Fruit fly (Drosophila melanogaster) whole organism, embryonic: ENCODE measurements around the gene CG34398.

Source experiments
- Bgb ChIP-seq: fragments of 200-800 bp; sonication (Bioruptor generic); IDR thresholded peaks from 2 replicates; pipeline ENCODE4 v1.3.6; 2022; ENCODE audit warnings: missing biosample characterization, missing genetic modification characterization; ENCODE audit not compliant: partially characterized antibody
- CG10147 ChIP-seq: fragments of 200-800 bp; sonication (Bioruptor generic); optimal IDR thresholded peaks from 2 replicates; lab custom pipeline; 2019; ENCODE audit warnings: missing biosample characterization, mild to moderate bottlenecking, missing genetic modification characterization, moderate library complexity
- CG10209 ChIP-seq: fragments of 200-800 bp; sonication (Bioruptor generic); optimal IDR thresholded peaks from 3 replicates; lab custom pipeline; 2017; ENCODE audit warnings: missing biosample characterization, mild to moderate bottlenecking, missing genetic modification characterization, missing genetic modification reagents
- CG11560 ChIP-seq: fragments of 200-800 bp; sonication (Bioruptor generic); IDR thresholded peaks from 3 replicates; pipeline ENCODE4 v1.3.6; 2022; ENCODE audit warnings: missing biosample characterization, missing genetic modification characterization
- CG12769 ChIP-seq: fragments of 200-800 bp; sonication (Bioruptor generic); optimal IDR thresholded peaks from 2 replicates; lab custom pipeline; 2019; ENCODE audit warnings: missing biosample characterization, mild to moderate bottlenecking, missing genetic modification characterization, moderate library complexity
- CG13894 ChIP-seq: fragments of 200-800 bp; sonication (Bioruptor generic); optimal IDR thresholded peaks from 3 replicates; lab custom pipeline; 2018; ENCODE audit warnings: missing biosample characterization, mild to moderate bottlenecking, missing genetic modification characterization, moderate library complexity
- CG14050 ChIP-seq: fragments of 200-800 bp; sonication (Bioruptor generic); IDR thresholded peaks from 3 replicates; pipeline ENCODE4 v1.3.6; 2022; ENCODE audit warnings: missing biosample characterization, missing genetic modification characterization
- CG14441 ChIP-seq: fragments of 200-800 bp; sonication (Bioruptor generic); IDR thresholded peaks from 2 replicates; pipeline ENCODE4 v1.3.6; 2022; ENCODE audit warnings: missing biosample characterization, missing genetic modification characterization
- CG15479 ChIP-seq: fragments of 200-800 bp; sonication (Bioruptor generic); optimal IDR thresholded peaks from 3 replicates; lab custom pipeline; 2019; ENCODE audit warnings: missing biosample characterization, mild to moderate bottlenecking, missing genetic modification characterization, moderate library complexity
- CG17802 ChIP-seq: fragments of 200-800 bp; sonication (Bioruptor generic); optimal IDR thresholded peaks from 2 replicates; lab custom pipeline; 2018; ENCODE audit warnings: missing biosample characterization, mild to moderate bottlenecking, missing genetic modification characterization, moderate library complexity
- CG18476 ChIP-seq: fragments of 200-800 bp; sonication (Bioruptor generic); optimal IDR thresholded peaks from 2 replicates; lab custom pipeline; 2016; ENCODE audit warnings: missing biosample characterization, mild to moderate bottlenecking, missing genetic modification characterization
- CG2712 ChIP-seq: fragments of 200-800 bp; optimal IDR thresholded peaks from 3 replicates; lab custom pipeline; 2019; ENCODE audit warnings: missing biosample characterization, mild to moderate bottlenecking, missing genetic modification characterization, moderate library complexity
- CG43689 ChIP-seq: fragments of 200-800 bp; sonication (Bioruptor generic); IDR thresholded peaks from 2 replicates; pipeline ENCODE4 v1.3.6; 2022; ENCODE audit warnings: missing biosample characterization, missing genetic modification characterization
- CG7963 ChIP-seq: fragments of 200-800 bp; sonication (Bioruptor generic); IDR thresholded peaks from 3 replicates; pipeline ENCODE4 v1.3.6; 2022; ENCODE audit warnings: missing biosample characterization, missing genetic modification characterization; ENCODE audit not compliant: partially characterized antibody
- CG8765 ChIP-seq: fragments of 200-800 bp; sonication (Bioruptor generic); IDR thresholded peaks from 2 replicates; pipeline ENCODE4 v1.3.6; 2022; ENCODE audit warnings: missing biosample characterization, missing genetic modification characterization
- CoRest ChIP-seq: fragments of 200-800 bp; sonication (Bioruptor generic); optimal IDR thresholded peaks from 3 replicates; lab custom pipeline; 2018; ENCODE audit warnings: missing biosample characterization, mild to moderate bottlenecking, missing genetic modification characterization, moderate library complexity
- D ChIP-seq, 2 experiments: fragments of 200-800 bp in 1 of 2; fragments of >200 bp in 1 of 2; sonication (Bioruptor generic) in 1 of 2; optimal IDR thresholded peaks; 2 replicates in 1 of 2; 3 replicates in 1 of 2; lab custom pipeline; 2017; ENCODE audit warnings: mild to moderate bottlenecking in 1 of 2, missing biosample characterization in 1 of 2, missing genetic modification characterization in 1 of 2, missing genetic modification reagents in 1 of 2
- D19B ChIP-seq: fragments of 200-800 bp; sonication (Bioruptor generic); optimal IDR thresholded peaks from 2 replicates; lab custom pipeline; 2017; ENCODE audit warnings: missing biosample characterization, mild to moderate bottlenecking, missing genetic modification characterization
- Doc3 ChIP-seq: fragments of 200-800 bp; sonication (Bioruptor generic); IDR thresholded peaks from 3 replicates; pipeline ENCODE4 v1.3.6; 2022; ENCODE audit warnings: missing biosample characterization, missing genetic modification characterization; ENCODE audit not compliant: partially characterized antibody
- Ets65A ChIP-seq: fragments of 200-800 bp; sonication (Bioruptor generic); peaks from one replicate; lab custom pipeline; 2016; ENCODE audit warnings: missing biosample characterization, missing genetic modification characterization
- HLH3B ChIP-seq: fragments of 200-800 bp; sonication (Bioruptor generic); IDR thresholded peaks from 2 replicates; pipeline ENCODE4 v1.3.6; 2022; ENCODE audit warnings: missing biosample characterization, missing genetic modification characterization
- Hr3 ChIP-seq: fragments of 200-800 bp; sonication (Bioruptor generic); optimal IDR thresholded peaks from 3 replicates; lab custom pipeline; 2016; ENCODE audit warnings: missing biosample characterization, missing genetic modification characterization
- Nf-YC ChIP-seq: fragments of 200-800 bp; optimal IDR thresholded peaks from 3 replicates; lab custom pipeline; 2019; ENCODE audit warnings: missing biosample characterization, mild to moderate bottlenecking, missing genetic modification characterization, moderate library complexity
- NfI ChIP-seq: fragments of 200-800 bp; sonication (Bioruptor generic); optimal IDR thresholded peaks from 3 replicates; lab custom pipeline; 2018; ENCODE audit warnings: missing biosample characterization, mild to moderate bottlenecking, missing genetic modification characterization, moderate library complexity
- Xrp1 ChIP-seq: fragments of 200-800 bp; sonication (Bioruptor generic); IDR thresholded peaks from 2 replicates; pipeline ENCODE4 v1.3.6; 2022; ENCODE audit warnings: missing biosample characterization, missing genetic modification characterization
- abd-A ChIP-seq: fragments of 200-800 bp; sonication (Bioruptor generic); optimal IDR thresholded peaks from 3 replicates; lab custom pipeline; 2019; ENCODE audit warnings: missing biosample characterization, mild to moderate bottlenecking, missing genetic modification characterization, moderate library complexity
- ac ChIP-seq: fragments of 200-800 bp; sonication (Bioruptor generic); optimal IDR thresholded peaks from 3 replicates; lab custom pipeline; 2017; ENCODE audit warnings: missing biosample characterization, mild to moderate bottlenecking, missing genetic modification characterization
- chinmo ChIP-seq: fragments of 200-800 bp; sonication (Bioruptor generic); IDR thresholded peaks from 4 replicates; pipeline ENCODE4 v1.3.6; 2022; ENCODE audit warnings: missing biosample characterization, missing genetic modification characterization; ENCODE audit not compliant: partially characterized antibody
- dmrt99B ChIP-seq: fragments of 200-800 bp; sonication (Bioruptor generic); optimal IDR thresholded peaks from 2 replicates; lab custom pipeline; 2018; ENCODE audit warnings: missing biosample characterization, mild to moderate bottlenecking, missing genetic modification characterization, moderate library complexity
- en ChIP-seq: fragments of 200-800 bp; sonication (Bioruptor generic); optimal IDR thresholded peaks from 2 replicates; lab custom pipeline; 2016; ENCODE audit warnings: missing biosample characterization, missing genetic modification characterization
- gfzf ChIP-seq: fragments of 200-800 bp; sonication (Bioruptor generic); optimal IDR thresholded peaks from 2 replicates; lab custom pipeline; 2016; ENCODE audit warnings: missing biosample characterization, mild to moderate bottlenecking, missing genetic modification characterization, moderate library complexity
- grn ChIP-seq: fragments of 200-800 bp; sonication (Bioruptor generic); optimal IDR thresholded peaks from 3 replicates; lab custom pipeline; 2017; ENCODE audit warnings: missing biosample characterization, missing genetic modification characterization
- gro ChIP-seq: fragments of 200-800 bp; sonication (Bioruptor generic); optimal IDR thresholded peaks from 2 replicates; lab custom pipeline; 2016; ENCODE audit warnings: missing biosample characterization, missing genetic modification characterization
- hth ChIP-seq: fragments of >200 bp; optimal IDR thresholded peaks from 2 replicates; lab custom pipeline; 2017; ENCODE audit warnings: inconsistent platforms
- ken ChIP-seq: fragments of 200-800 bp; sonication (Bioruptor generic); IDR thresholded peaks from 3 replicates; pipeline ENCODE4 v1.3.6; 2022; ENCODE audit warnings: missing biosample characterization, missing genetic modification characterization
- lilli ChIP-seq: fragments of 200-800 bp; sonication (Bioruptor generic); optimal IDR thresholded peaks from 3 replicates; lab custom pipeline; 2016; ENCODE audit warnings: missing biosample characterization, missing genetic modification characterization
- otp ChIP-seq: fragments of 200-800 bp; sonication (Bioruptor generic); IDR thresholded peaks from 3 replicates; pipeline ENCODE4, ENCODE4 v1.3.6; 2022; ENCODE audit warnings: missing biosample characterization, missing genetic modification characterization
- pita ChIP-seq: fragments of 200-800 bp; sonication (Bioruptor generic); optimal IDR thresholded peaks from 2 replicates; lab custom pipeline; 2017; ENCODE audit warnings: missing biosample characterization, mild to moderate bottlenecking, missing genetic modification characterization
- pzg ChIP-seq: fragments of 200-800 bp; sonication (Bioruptor generic); optimal IDR thresholded peaks from 3 replicates; lab custom pipeline; 2018; ENCODE audit warnings: missing biosample characterization, mild to moderate bottlenecking, missing genetic modification characterization, moderate library complexity
- ranshi ChIP-seq: fragments of 200-800 bp; sonication (Bioruptor generic); IDR thresholded peaks from 2 replicates; pipeline ENCODE4 v1.3.6; 2022; ENCODE audit warnings: missing biosample characterization, missing genetic modification characterization
- scrt ChIP-seq: fragments of 200-800 bp; sonication (Bioruptor generic); optimal IDR thresholded peaks from 2 replicates; lab custom pipeline; 2018; ENCODE audit warnings: missing biosample characterization, mild to moderate bottlenecking, missing genetic modification characterization, moderate library complexity
- slp2 ChIP-seq: fragments of 200-800 bp; sonication (Bioruptor generic); optimal IDR thresholded peaks from 2 replicates; lab custom pipeline; 2016; ENCODE audit warnings: missing biosample characterization, missing genetic modification characterization
- tgo ChIP-seq: fragments of 200-800 bp; sonication (Bioruptor generic); IDR thresholded peaks from 3 replicates; pipeline ENCODE4 v1.3.6; 2022; ENCODE audit warnings: missing biosample characterization, missing genetic modification characterization
- tna ChIP-seq: fragments of 200-800 bp; sonication (Bioruptor generic); IDR thresholded peaks from 2 replicates; pipeline ENCODE4 v1.3.6; 2022; ENCODE audit warnings: missing biosample characterization, missing genetic modification characterization; ENCODE audit not compliant: partially characterized antibody
- twi ChIP-seq: fragments of 200-800 bp; optimal IDR thresholded peaks from 2 replicates; lab custom pipeline; 2019; ENCODE audit warnings: missing biosample characterization, mild to moderate bottlenecking, missing genetic modification characterization, moderate library complexity
- unc-4 ChIP-seq: fragments of 200-800 bp; sonication (Bioruptor generic); IDR thresholded peaks from 2 replicates; pipeline ENCODE4 v1.3.6; 2022; ENCODE audit warnings: missing biosample characterization, missing genetic modification characterization; ENCODE audit not compliant: partially characterized antibody
- unpg ChIP-seq: fragments of 200-800 bp; sonication (Bioruptor generic); optimal IDR thresholded peaks from 3 replicates; lab custom pipeline; 2018; ENCODE audit warnings: missing biosample characterization, mild to moderate bottlenecking, missing genetic modification characterization, moderate library complexity
- vvl ChIP-seq: fragments of 200-800 bp; sonication (Bioruptor generic); IDR thresholded peaks from 2 replicates; pipeline ENCODE4 v1.3.6; 2022; ENCODE audit warnings: missing biosample characterization, missing genetic modification characterization
- zen ChIP-seq: fragments of 200-800 bp; sonication (Bioruptor generic); optimal IDR thresholded peaks from 3 replicates; lab custom pipeline; 2018; ENCODE audit warnings: missing biosample characterization, mild to moderate bottlenecking, missing genetic modification characterization, moderate library complexity

Gene CG34398

DNA sequence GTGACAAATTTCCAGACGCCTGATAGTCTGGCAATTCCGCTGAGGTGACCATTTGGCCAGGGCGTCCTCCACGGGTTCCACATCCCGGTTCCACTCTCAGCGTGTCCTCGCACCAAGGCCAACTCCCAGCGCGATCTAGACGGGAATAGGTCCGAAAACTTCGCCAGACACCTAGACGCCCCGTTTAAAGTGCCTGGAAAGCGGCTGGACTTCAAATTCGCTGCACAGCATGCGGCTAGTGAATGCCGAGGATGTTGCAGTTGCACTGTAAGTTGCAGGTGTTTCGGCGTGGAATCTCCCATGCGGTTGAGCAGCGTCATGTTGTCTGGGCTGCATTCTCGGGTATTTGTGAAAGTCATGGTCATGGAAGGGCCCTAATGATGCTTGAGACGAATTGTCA lies 49.4 kb upstream of the CG34398 start (continued):
- 0 out of 3 replicates have a peak, but pooled peaks have one; percentile 5 for TF ChIP-seq ken (GFP tag; lab: Robert Waterston, UW)
- no peak for TF ChIP-seq otp (GFP tag; lab: Robert Waterston, UW)
- TF ChIP-seq CG7963 (GFP tag; lab: Robert Waterston, UW): no peak
- peak; percentile 99 for TF ChIP-seq zen
- no peak for TF ChIP-seq Doc3 (GFP tag; lab: Robert Waterston, UW)
- peak; percentile 47 for TF ChIP-seq D (optimal IDR thresholded peaks at IDR 0.05; lab: Kevin White, UChicago)
- TF ChIP-seq D (GFP tag; optimal IDR thresholded peaks at IDR 0.05; lab: Kevin White, UChicago): no peak
- no peak for TF ChIP-seq gfzf (GFP tag; lab: Kevin White, UChicago)
- no peak for TF ChIP-seq CG43689 (GFP tag; lab: Robert Waterston, UW)
- peak; percentile 30 for TF ChIP-seq ac
- no peak for TF ChIP-seq lilli (GFP tag; lab: Kevin White, UChicago)
- TF ChIP-seq grn (GFP tag; lab: Kevin White, UChicago): no peak
- no peak for TF ChIP-seq pita
- no peak for TF ChIP-seq Bgb
- TF ChIP-seq twi (tag; lab: Kevin White, UChicago): peak; percentile 63
- TF ChIP-seq Xrp1 (GFP tag; lab: Robert Waterston, UW): no peak
- no peak for TF ChIP-seq slp2 (GFP tag; lab: Kevin White, UChicago)
- no peak for TF ChIP-seq CG14050
- TF ChIP-seq HLH3B (GFP tag; lab: Robert Waterston, UW): no peak

DNA sequence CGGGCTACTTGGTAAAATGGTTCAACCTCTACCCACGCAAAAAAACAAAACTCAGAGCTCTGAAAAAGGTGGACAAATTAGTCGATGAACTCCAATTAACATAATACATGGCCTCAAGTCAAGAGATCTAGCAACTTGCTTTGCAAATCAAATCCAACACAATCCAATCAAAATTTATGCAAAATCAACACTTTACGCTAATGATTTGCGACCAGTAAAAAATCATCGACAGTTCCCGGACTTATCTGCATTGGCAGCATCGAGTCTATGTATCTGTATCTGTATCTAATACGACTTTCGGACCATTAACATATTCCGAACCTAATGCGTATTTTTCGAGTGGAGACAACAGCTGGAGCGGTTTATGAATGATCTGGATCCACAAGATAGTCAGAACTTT lies 47.5 kb upstream of the CG34398 start:
- TF ChIP-seq Nf-YC (tag; lab: Kevin White, UChicago): no peak
- no peak for TF ChIP-seq pzg (GFP tag; lab: Kevin White, UChicago)
- no peak for TF ChIP-seq tgo (GFP tag; lab: Robert Waterston, UW)
- TF ChIP-seq abd-A (tag; lab: Kevin White, UChicago): peak; percentile 63
- TF ChIP-seq CG13894 (tag; lab: Kevin White, UChicago): peak; percentile 30
- TF ChIP-seq ranshi (GFP tag; lab: Robert Waterston, UW): no peak
- no peak for TF ChIP-seq CG8765
- no peak for TF ChIP-seq NfI
- TF ChIP-seq vvl (GFP tag; lab: Robert Waterston, UW): peak; percentile 53; the same call in 1 of the 2 replicates
- peak; percentile 8 for TF ChIP-seq CG12769 (tag; lab: Kevin White, UChicago)
- no peak for TF ChIP-seq CoRest
- no peak for TF ChIP-seq Hr3 (GFP tag; lab: Kevin White, UChicago)
- TF ChIP-seq tna (GFP tag; lab: Robert Waterston, UW): no peak
- 0 out of 4 replicates have a peak, but pooled peaks have one; percentile 41 for TF ChIP-seq chinmo (GFP tag; lab: Robert Waterston, UW)
- TF ChIP-seq, all 482 proteins: peak for 5

DNA sequence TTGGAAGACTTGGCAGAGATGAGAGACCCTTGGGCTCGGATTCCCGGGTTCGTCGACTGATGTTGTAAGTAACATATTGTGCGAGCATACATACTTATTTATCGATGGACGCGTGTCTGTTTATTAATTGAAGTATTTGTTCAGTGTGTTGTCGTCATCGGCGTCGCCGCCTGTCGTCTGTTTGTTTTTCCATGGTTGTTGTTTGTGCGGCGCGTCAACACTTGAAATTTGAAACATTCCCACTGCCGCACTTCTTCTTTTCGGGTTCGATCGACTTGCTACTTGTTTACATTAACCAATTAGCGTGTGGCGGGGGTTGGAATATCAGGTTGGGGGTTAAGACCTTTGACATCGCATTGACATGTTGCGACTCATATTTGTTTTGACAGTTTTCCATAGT lies 46.4 kb upstream of the CG34398 start:
- TF ChIP-seq hth (lab: Kevin White, UChicago) (no peak), unpg (GFP tag; lab: Kevin White, UChicago) (peak; percentile 69), CG15479 (GFP tag; lab: Kevin White, UChicago) (peak; percentile 50), gfzf (GFP tag; lab: Kevin White, UChicago) (no peak), scrt (peak; percentile 14), en (GFP tag; lab: Kevin White, UChicago) (no peak), CG2712 (tag; lab: Kevin White, UChicago) (peak; percentile 77), D19B (GFP tag; lab: Kevin White, UChicago) (no peak), CG10209 (GFP tag; lab: Kevin White, UChicago) (peak; percentile 75), CG14050 (no peak), CG18476 (GFP tag; lab: Kevin White, UChicago) (peak; percentile 16), CG14441 (no peak), unc-4 (GFP tag; lab: Robert Waterston, UW) (no peak), CG11560 (tag; lab: Robert Waterston, UW) (no peak), Ets65A (GFP tag; lab: Kevin White, UChicago) (peak; percentile 75), CG17802 (tag; lab: Kevin White, UChicago) (no peak), CG10147 (GFP tag; lab: Kevin White, UChicago) (no peak), gro (no peak), dmrt99B (tag; lab: Kevin White, UChicago) (peak; percentile 46)
